Worm (Caenorhabditis elegans) whole organism, young adult: Measurements from ENCODE around the gene ZK1127.12.

ENCODE experiments used
- C06A6.2 ChIP-seq: fragments of 200-800 bp; sonication (Bioruptor generic); conservative IDR thresholded peaks from 2 replicates; pipeline ENCODE4 v1.3.6; 2022; ENCODE audit warnings: missing genetic modification characterization, missing compliant biosample characterization
- F37B4.10 ChIP-seq: fragments of 200-800 bp; sonication (Bioruptor generic); IDR thresholded peaks from 2 replicates; pipeline ENCODE4 v1.3.6; 2022; ENCODE audit warnings: missing genetic modification characterization, missing compliant biosample characterization
- ama-1 ChIP-seq, 3 experiments: fragments of 150-350 bp in 1 of 3; sonication (generic microtip) in 2 of 3; optimal IDR thresholded peaks; 2 replicates each; lab custom pipeline; 2014 to 2018; ENCODE audit warnings: missing biosample characterization in 2 of 3, missing genetic modification characterization in 2 of 3, missing genetic modification reagents in 2 of 3
- aptf-2 ChIP-seq: fragments of 200-800 bp; sonication (Bioruptor generic); conservative IDR thresholded peaks from 2 replicates; pipeline ENCODE4 v1.3.6; 2022; ENCODE audit warnings: missing genetic modification reagents, missing genetic modification characterization, missing compliant biosample characterization
- attf-3 ChIP-seq: fragments of 200-800 bp; sonication (Bioruptor generic); conservative IDR thresholded peaks from 2 replicates; pipeline ENCODE4 v1.3.6; 2022; ENCODE audit warnings: missing genetic modification reagents, missing genetic modification characterization, missing compliant biosample characterization
- ceh-27 ChIP-seq: fragments of 200-800 bp; sonication (Bioruptor generic); optimal IDR thresholded peaks from 2 replicates; lab custom pipeline; 2018; ENCODE audit warnings: mild to moderate bottlenecking, missing genetic modification characterization, moderate library complexity, missing compliant biosample characterization
- fkh-3 ChIP-seq: sonication (generic microtip); optimal IDR thresholded peaks from 2 replicates; lab custom pipeline; 2016; ENCODE audit warnings: mild to moderate bottlenecking, missing genetic modification characterization, missing compliant biosample characterization
- him-1 ChIP-seq: sonication (generic microtip); optimal IDR thresholded peaks from 2 replicates; lab custom pipeline; 2016; ENCODE audit warnings: missing genotype, missing genetic modification reagents, missing genetic modification characterization, missing compliant biosample characterization
- pha-4 ChIP-seq: fragments of 150-350 bp; sonication (generic microtip); optimal IDR thresholded peaks from 2 replicates; lab custom pipeline; 2014; ENCODE audit warnings: missing biosample characterization, missing genetic modification reagents, missing genetic modification characterization
- rpc-1 ChIP-seq, 2 experiments: fragments of 150-350 bp in 1 of 2; sonication (generic microtip) in 1 of 2; optimal IDR thresholded peaks; 2 replicates each; lab custom pipeline; 2014 to 2018; ENCODE audit warnings: missing biosample characterization in 1 of 2, missing genetic modification characterization in 1 of 2, missing genetic modification reagents in 1 of 2, missing genotype in 1 of 2
- unc-62 ChIP-seq: fragments of 150-350 bp; optimal IDR thresholded peaks from 2 replicates; lab custom pipeline; 2014; ENCODE audit warnings: missing biosample characterization, missing genetic modification reagents, missing genetic modification characterization

DNA sequence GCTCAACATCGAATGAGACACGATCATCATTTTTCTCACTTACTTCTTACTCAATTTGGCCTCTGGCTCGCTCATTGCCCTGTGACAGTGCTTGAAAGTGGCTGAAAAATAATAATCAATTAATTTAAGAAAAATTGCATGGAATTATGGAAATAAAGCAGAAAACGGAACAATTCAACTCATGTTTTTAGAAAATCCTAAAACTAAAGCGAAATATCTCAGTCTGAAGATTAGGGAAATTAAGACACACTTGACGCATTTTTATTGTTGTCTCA, 20.4 kb downstream of the ZK1127.12 start, which contains the start of gene kars-1:
- TF ChIP-seq unc-62 (GFP tag; lab: Kevin White, UChicago) = no peak
- TF ChIP-seq rpc-1 (optimal IDR thresholded peaks at IDR 0.05; lab: Kevin White, UChicago) = no peak
- no peak for TF ChIP-seq rpc-1 (tag; optimal IDR thresholded peaks at IDR 0.05; lab: Kevin White, UChicago)
- no peak for TF ChIP-seq C06A6.2 (GFP tag; lab: Robert Waterston, UW)
- no peak for TF ChIP-seq aptf-2 (GFP tag; lab: Robert Waterston, UW)
- TF ChIP-seq attf-3 (GFP tag; lab: Robert Waterston, UW) = no peak
- no peak for TF ChIP-seq ceh-27 (GFP tag; lab: Kevin White, UChicago)
- no peak for TF ChIP-seq him-1 (tag; lab: Kevin White, UChicago)
- TF ChIP-seq pha-4 = no peak
- no peak for TF ChIP-seq F37B4.10 (GFP tag; lab: Robert Waterston, UW)
- no peak for TF ChIP-seq fkh-3 (tag; lab: Kevin White, UChicago)
- TF ChIP-seq ama-1 (optimal IDR thresholded peaks at IDR 0.05; lab: Kevin White, UChicago) = no peak
- TF ChIP-seq ama-1 (GFP tag; optimal IDR thresholded peaks at IDR 0.05; lab: Kevin White, UChicago) = no peak
